Fruit fly (Drosophila melanogaster): Measurements from ENCODE around the gene RpL34a.

The RpL34a gene

DNA sequence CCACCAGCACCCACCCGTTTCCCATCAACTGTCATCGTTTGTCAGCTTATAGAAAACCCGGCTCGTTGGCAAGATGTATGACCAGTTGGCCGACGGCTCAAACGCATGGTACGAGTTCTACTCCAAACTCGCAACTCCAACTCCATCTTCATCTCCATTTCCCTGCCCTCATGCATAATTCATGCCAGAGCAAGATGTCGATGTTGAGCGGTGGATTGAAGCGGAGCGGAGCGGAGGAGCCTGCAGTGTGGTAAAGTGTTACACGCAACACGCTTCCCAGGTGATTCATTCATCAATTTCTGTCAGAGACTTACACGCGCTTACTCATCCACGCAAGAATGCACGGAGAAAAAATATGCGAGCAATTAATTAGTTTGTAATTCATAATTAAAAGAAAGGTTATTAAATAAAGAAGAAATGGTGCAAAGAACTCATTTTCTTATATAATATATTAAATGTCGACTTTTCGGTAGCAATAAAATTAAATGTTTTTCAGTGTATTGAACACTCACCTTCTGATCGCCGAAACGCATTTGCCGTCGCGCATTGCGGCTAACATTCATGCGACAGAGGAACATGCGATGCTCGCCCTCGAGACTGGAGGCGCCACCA, 22.4 kb upstream of the RpL34a start (continued):
- no peak for TF ChIP-seq vnd (GFP tag; IDR thresholded peaks at IDR 0.05; ENCODE audit: partially characterized antibody)
- peak; percentile 95 for TF ChIP-seq vvl (GFP tag; IDR thresholded peaks at IDR 0.05)
- peak; percentile 24 for TF ChIP-seq CG18599 (GFP tag; optimal IDR thresholded peaks at IDR 0.05)
- TF ChIP-seq Dad (GFP tag; optimal IDR thresholded peaks at IDR 0.05) = no peak
- TF ChIP-seq lov (optimal IDR thresholded peaks at IDR 0.05) = no peak
- TF ChIP-seq lov (GFP tag; IDR thresholded peaks at IDR 0.05) = no peak
- no peak for TF ChIP-seq CG11696 (GFP tag; IDR thresholded peaks at IDR 0.05)
- TF ChIP-seq CG4820 (GFP tag; optimal IDR thresholded peaks at IDR 0.05) = peak; percentile 52
- TF ChIP-seq CG11398 (GFP tag; optimal IDR thresholded peaks at IDR 0.05) = no peak

DNA sequence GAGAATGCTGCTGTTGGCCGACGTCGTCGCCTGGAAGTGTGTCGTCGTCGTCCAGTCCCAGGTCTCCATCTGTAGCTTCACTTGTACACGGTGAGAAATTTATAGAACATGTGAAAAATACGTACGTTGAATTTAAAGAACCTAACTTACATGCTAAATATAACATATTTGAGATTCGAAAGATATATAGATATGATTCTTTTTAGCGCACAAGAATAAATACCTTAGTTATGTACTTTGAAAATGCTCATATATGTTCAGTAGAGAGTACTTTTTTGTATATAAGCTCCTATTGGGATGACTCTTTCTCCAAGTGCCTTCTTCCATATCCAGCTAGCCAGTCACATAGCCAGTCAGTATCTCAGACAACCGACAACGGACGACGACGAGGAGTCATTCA, 16.2 kb upstream of the RpL34a start:
- TF ChIP-seq lbe (GFP tag; optimal IDR thresholded peaks at IDR 0.05) = no peak
- TF ChIP-seq pb (GFP tag; optimal IDR thresholded peaks at IDR 0.05) = no peak
- no peak for TF ChIP-seq her (GFP tag; optimal IDR thresholded peaks at IDR 0.05)
- TF ChIP-seq CG11696 (GFP tag; IDR thresholded peaks at IDR 0.05) = no peak
- TF ChIP-seq Oaz (GFP tag; IDR thresholded peaks at IDR 0.05) = no peak
- TF ChIP-seq CG2712 (tag; optimal IDR thresholded peaks at IDR 0.05) = no peak
- TF ChIP-seq ATbp (GFP tag; optimal IDR thresholded peaks at IDR 0.05) = no peak
- no peak for TF ChIP-seq CG15514 (GFP tag; optimal IDR thresholded peaks at IDR 0.05)
- no peak for TF ChIP-seq CG7357 (GFP tag; IDR thresholded peaks at IDR 0.05)
- no peak for TF ChIP-seq CG10654 (GFP tag; optimal IDR thresholded peaks at IDR 0.05)
- no peak for TF ChIP-seq CG12219 (GFP tag; optimal IDR thresholded peaks at IDR 0.05)
- no peak for TF ChIP-seq CG6765 (GFP tag; optimal IDR thresholded peaks at IDR 0.05)
- no peak for TF ChIP-seq CG7372 (GFP tag; IDR thresholded peaks at IDR 0.05)
- TF ChIP-seq MESR4 (GFP tag; optimal IDR thresholded peaks at IDR 0.05) = no peak
- TF ChIP-seq E2f1 (GFP tag; IDR thresholded peaks at IDR 0.05) = no peak
- no peak for TF ChIP-seq Mrtf (GFP tag; IDR thresholded peaks at IDR 0.05)

DNA sequence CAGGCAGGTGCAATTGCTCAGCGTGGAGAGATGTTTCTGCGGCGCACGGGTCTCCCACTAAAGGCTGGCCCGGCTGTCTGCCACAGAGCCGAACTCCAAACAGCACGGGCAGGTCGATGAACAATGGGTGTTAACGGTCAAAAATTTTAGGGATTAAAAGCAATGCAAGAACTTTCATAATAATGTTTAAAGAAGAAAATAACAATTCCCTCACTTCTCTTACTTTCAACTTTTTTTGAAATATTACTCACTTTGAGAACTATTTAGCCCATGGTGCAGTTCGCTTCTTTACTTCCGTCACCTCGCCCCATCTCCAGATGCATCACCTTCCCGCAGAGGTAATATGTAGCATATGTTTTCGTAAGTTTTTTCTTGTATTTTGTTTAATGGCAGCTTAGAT, 13.4 kb upstream of the RpL34a start:
- TF ChIP-seq tgo (GFP tag; IDR thresholded peaks at IDR 0.05) = peak; percentile 49; the same call in 2 of the 3 replicates
- no peak for TF ChIP-seq CG16813 (GFP tag; IDR thresholded peaks at IDR 0.05; ENCODE audit: partially characterized antibody)
- TF ChIP-seq ATbp (GFP tag; optimal IDR thresholded peaks at IDR 0.05) = peak; percentile 26
- TF ChIP-seq gro (GFP tag; optimal IDR thresholded peaks at IDR 0.05) = no peak
- peak; percentile 33; the same call in 1 of the 2 replicates for TF ChIP-seq ttk (GFP tag; IDR thresholded peaks at IDR 0.05)
- TF ChIP-seq Abd-B (GFP tag; optimal IDR thresholded peaks at IDR 0.05) = no peak
- no peak for TF ChIP-seq Atf3 (GFP tag; optimal IDR thresholded peaks at IDR 0.05)
- no peak for TF ChIP-seq so (GFP tag; IDR thresholded peaks at IDR 0.05)
- no peak for TF ChIP-seq Elba2 (GFP tag; optimal IDR thresholded peaks at IDR 0.05)
- no peak for TF ChIP-seq CG3847 (GFP tag; IDR thresholded peaks at IDR 0.05)
- TF ChIP-seq da (GFP tag; optimal IDR thresholded peaks at IDR 0.05) = no peak
- TF ChIP-seq GATAe (GFP tag; conservative IDR thresholded peaks at IDR 0.05) = no peak
- no peak for TF ChIP-seq CG18011 (GFP tag; optimal IDR thresholded peaks at IDR 0.05)
- TF ChIP-seq vnd (GFP tag; IDR thresholded peaks at IDR 0.05; ENCODE audit: partially characterized antibody) = no peak
- no peak for TF ChIP-seq Sox100B (GFP tag; optimal IDR thresholded peaks at IDR 0.05)
- no peak for TF ChIP-seq Lpt (GFP tag; optimal IDR thresholded peaks at IDR 0.05)
- no peak for TF ChIP-seq CG1529 (GFP tag; optimal IDR thresholded peaks at IDR 0.05)
- TF ChIP-seq CG8765 (GFP tag; IDR thresholded peaks at IDR 0.05) = peak; percentile 38; the same call in 1 of the 2 replicates
- no peak for TF ChIP-seq Hr51 (GFP tag; optimal IDR thresholded peaks at IDR 0.05)
- TF ChIP-seq D19B (GFP tag; optimal IDR thresholded peaks at IDR 0.05) = no peak
- no peak for TF ChIP-seq CG10321 (GFP tag; IDR thresholded peaks at IDR 0.05)
- no peak for TF ChIP-seq Fer1 (GFP tag; optimal IDR thresholded peaks at IDR 0.05)
- TF ChIP-seq Drgx (GFP tag; IDR thresholded peaks at IDR 0.05) = peak; percentile 86
- TF ChIP-seq sna (GFP tag; IDR thresholded peaks at IDR 0.05; ENCODE audit: partially characterized antibody) = no peak
- TF ChIP-seq Dll (GFP tag; IDR thresholded peaks at IDR 0.05; ENCODE audit: partially characterized antibody) = no peak
- TF ChIP-seq CG10366 (GFP tag; IDR thresholded peaks at IDR 0.05) = peak; percentile 30; the same call in 1 of the 2 replicates
- no peak for TF ChIP-seq ro (GFP tag; IDR thresholded peaks at IDR 0.05)
